Fruit fly (Drosophila melanogaster) ovary, adult (tissue): ENCODE data around the gene Hou.

Experiments used
- CG17801 ChIP-seq: fragments of 200-800 bp; optimal IDR thresholded peaks from 2 replicates; lab custom pipeline; 2019; ENCODE audit warnings: missing biosample characterization, mild to moderate bottlenecking, missing genetic modification characterization, moderate library complexity; ENCODE audit not compliant: partially characterized antibody

Hou gene

DNA sequence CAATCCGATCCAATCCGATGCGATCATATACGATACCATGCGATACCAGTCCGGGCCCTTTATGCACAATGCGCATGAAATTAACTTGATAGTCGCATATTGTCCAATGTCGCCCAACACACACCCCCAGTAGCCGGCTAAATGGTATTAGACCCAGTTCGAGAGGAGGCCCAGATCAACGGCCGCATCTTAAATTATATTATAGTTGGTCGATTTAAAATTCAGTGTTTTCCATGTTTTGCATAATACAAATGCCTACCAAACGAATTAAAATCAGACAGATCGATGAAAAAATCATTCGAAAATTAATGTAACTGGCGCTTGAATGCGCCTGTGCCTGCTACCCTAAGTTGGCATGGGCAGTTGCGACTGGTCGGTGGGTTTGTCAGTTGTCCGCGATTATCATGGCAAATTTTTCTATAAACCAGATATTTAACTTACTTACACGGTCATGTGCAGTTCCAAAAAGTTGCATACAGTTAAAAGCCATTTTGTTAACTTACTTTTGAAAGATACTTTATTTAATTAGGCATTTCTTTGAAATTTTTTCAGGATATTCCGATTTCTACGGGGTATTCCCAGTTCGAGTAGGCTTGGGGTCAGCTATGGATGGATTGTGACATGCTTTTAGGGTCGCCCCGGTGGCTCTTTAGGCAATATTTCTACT, 19.7 kb upstream of the Hou start:
- no peak for TF ChIP-seq CG17801 (GFP tag; lab: Kevin White, UChicago)

DNA sequence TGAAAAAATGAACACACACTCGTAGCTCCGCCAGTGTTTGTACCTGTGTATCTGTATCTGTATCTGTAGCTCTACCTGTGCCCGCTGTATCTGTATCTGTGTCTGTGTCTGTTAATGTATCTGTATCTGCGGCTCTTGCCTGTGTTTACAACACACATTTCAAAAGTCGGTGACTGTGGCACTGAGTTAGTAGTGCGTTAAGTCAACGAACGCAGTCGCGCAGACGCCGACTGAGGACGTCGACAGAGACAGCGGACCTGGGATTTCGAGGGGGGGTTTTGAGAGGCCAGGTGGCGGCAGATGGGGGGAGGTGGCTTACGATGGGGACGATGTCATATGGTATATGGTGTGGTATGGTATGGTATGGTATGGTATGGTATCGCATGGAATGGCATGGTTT, 18.0 kb upstream of the Hou start:
- no peak for TF ChIP-seq CG17801 (GFP tag; lab: Kevin White, UChicago)

DNA sequence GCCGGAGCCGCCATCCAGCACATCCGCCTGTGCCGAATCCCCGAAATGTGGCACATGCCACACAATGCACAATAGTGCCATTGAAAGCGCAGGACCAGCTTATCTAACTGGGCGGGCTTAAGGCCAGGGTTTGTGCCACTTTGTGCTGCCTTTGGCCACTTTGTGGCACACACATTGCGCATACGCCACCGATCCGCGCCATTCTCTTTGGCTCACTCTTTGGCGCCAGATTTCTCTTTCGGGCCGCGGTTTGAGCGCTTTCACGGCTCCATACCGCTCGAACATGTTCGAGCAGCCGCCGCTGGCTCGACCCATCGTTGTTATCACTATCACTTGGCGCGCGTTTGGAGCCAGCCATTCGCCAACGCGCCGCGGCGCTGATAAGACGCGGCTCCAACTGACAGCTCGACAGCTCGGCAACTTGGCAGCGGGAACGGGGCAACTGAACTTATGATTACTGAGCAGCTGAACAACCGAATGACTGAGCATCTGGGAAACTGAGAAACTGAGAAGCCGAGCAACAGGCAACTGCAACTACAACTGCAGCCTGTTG, 15.5 kb upstream of the Hou start:
- TF ChIP-seq CG17801 (GFP tag; lab: Kevin White, UChicago): no peak

- TF ChIP-seq CG17801 (GFP tag; lab: Kevin White, UChicago): no peak
Measured at dm6 chrX:18663362-18663761, 13.1 kb upstream of the Hou start.

DNA sequence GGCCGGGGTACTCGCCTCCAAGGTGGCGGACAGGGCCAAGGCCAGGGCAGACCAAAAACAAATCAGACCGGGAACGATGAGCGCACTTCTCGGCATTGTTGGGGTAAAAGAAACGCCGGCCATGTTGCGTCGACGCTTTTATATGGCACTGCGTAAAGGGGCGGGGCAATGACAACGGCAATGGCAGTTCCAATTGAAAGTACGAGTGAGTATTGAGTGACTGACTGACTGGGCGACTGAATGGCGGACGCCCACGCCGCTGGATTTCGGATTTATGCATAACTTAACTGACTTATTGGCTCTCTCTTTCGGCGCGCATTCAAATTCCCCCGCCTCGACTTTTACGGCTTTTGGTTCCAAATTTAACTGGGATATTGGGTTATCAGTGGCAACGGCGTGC, 11.8 kb upstream of the Hou start, which contains the start of gene CG6696:
TSS of gene CG6696 (minus strand) at position 101 of the 400 bp plus-strand sequence.
- no peak for TF ChIP-seq CG17801 (GFP tag; lab: Kevin White, UChicago)

dm6 chrX:18657502-18657947, 7.3 kb upstream of the Hou start, which contains the start of gene fu:
fu (plus strand) TSS chrX:18657755.
- peak; percentile 54 for TF ChIP-seq CG17801 (GFP tag; lab: Kevin White, UChicago)

DNA sequence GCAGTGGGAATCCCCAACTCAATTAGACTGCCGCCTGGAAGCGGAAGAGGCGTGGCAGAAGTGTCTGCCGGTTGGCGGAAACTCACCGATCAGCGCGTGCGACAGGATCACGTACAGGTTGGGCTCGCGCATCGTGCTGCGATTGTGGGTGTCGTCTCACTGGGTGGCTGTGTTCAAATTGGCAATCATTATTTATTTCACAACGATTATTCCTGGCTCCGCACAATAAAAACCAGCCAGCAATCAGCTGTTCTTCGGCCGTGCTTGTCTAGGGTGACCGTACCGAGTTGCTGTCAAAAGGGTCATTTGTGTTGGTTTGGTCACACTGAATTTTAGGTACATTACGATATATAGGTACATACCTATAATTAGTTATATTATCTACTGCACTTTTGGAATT, 6.8 kb upstream of the Hou start, which contains the start of gene CG6659:
TSS of gene CG6659 (minus strand) at position 275 of the 400 bp plus-strand sequence.
- TF ChIP-seq CG17801 (GFP tag; lab: Kevin White, UChicago): no peak

DNA sequence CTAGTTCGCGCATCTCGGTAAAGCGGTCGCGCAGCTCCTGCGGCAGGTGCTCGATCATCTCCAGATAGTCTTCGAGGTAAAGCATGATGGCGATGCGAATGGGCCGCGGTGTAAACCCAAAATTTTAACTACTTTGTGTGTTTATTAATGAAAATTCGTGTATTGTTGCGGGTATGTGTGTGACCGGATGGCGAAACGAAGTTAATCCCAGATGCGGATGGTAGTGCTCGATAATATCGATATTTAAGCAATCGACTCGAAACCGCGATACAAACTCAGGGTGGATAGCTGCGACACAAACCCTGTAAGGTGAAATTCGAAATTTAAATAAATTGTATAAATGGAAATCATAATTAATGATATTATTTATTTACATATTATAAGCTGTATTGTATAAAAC, 2.6 kb upstream of the Hou start, which contains the start of gene Ing3:
TSS of gene Ing3 (minus strand) at position 213 of the 400 bp plus-strand sequence.
- no peak for TF ChIP-seq CG17801 (GFP tag; lab: Kevin White, UChicago)

dm6 chrX:18647961-18648360, 2.3 kb downstream of the Hou start, which contains the start of gene Nup35:
Nup35 (plus strand) TSS chrX:18648182.
- TF ChIP-seq CG17801 (GFP tag; lab: Kevin White, UChicago): no peak

DNA sequence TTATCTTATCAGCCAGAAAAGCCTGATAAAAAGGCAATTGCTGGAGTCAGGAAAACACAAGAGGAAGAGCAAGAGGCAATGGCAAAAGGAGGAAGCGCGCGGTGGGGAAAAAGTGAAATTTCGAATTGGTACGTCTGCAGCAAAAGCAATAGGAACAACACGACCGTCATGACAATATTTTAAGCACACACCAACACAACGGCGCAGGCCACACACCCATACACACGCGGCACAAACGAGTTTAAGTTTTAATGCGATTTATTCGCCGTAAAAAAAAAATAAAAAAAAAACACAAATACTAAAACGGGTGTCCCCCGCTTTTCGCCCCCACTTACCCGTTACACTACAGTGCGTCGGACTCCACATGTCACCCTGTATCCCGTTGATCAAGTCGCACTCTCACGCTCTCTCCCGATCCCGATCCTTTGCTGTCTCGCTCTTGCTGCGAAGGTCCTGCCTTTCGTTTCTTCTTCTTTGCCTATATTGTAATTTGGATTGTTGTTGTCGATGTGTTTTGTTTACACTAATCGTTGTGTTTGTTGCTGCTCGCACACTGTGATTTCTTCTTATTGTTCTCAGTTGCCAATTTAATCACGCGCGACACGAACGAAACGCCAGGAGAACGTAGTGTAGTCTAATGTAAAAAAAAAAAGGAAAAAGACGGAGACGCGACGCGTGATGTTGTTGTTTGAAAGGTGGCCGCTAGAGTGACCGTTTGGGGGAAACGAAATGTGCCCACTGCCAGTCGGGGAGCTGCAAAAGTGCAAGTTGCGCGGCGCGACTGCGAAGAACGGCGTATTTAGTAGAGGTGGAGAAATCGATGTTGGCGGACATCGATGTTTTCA, 3.2 kb downstream of the Hou start, which contains the start of gene Rip11:
TSS of gene Rip11 (minus strand) at position 794 of the 845 bp plus-strand sequence.
- peak; percentile 16 for TF ChIP-seq CG17801 (GFP tag; lab: Kevin White, UChicago)

dm6 chrX:18645720-18646213, 4.5 kb downstream of the Hou start:
- TF ChIP-seq CG17801 (GFP tag; lab: Kevin White, UChicago): no peak

DNA sequence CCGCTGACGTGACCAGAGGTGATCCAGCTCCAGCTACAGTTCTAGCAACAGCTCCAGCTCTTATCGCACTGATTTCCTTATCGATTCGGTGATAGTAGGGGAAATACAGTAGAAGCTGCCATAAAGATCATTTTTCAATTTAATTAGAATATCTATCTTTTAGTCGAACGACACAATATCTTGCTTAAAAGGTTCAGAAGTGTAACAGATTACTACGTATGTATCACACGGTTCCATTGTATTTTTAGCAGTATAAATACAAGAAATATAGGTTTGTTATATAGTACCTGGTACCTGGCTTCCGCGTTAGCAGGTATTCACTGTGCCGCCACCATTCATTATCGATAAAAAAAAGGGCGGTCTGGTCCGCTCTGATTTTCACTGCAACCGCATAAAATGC, 5.4 kb downstream of the Hou start:
- peak; percentile 76 for TF ChIP-seq CG17801 (GFP tag; lab: Kevin White, UChicago)

dm6 chrX:18643057-18643656, 7.1 kb downstream of the Hou start:
- no peak for TF ChIP-seq CG17801 (GFP tag; lab: Kevin White, UChicago)

- TF ChIP-seq CG17801 (GFP tag; lab: Kevin White, UChicago): no peak
Measured at dm6 chrX:18636275-18636947, 13.8 kb downstream of the Hou start.
